Fruit fly (Drosophila melanogaster) whole organism, larva: ENCODE data around the gene CG44270.

Experiments used
- noc ChIP-seq: fragments of 200-800 bp; sonication (Bioruptor generic); optimal IDR thresholded peaks from 3 replicates; lab custom pipeline; 2019; ENCODE audit warnings: missing biosample characterization, mild to moderate bottlenecking, missing genetic modification characterization, moderate library complexity

The CG44270 gene

DNA sequence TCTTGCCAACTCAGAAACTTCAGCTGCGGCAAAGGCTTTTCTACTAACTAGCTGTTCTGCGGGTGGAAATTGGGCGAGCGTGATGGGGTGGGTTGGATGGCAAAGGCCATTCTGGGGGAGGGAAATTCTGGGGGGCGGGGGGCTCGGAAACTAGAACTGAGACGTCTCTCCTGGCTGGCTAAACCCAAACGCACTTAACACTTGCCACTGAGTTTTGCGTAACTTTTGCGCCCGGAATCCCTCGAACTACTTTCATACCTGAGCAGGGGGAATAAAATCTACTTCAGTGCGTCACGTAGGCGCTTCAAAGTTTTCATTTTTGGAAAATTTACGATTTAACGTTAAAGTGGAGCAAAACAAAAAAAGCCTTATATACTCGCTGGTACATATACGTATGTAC lies at the start of gene CG44270:
CG44270 (plus strand) TSS at position 301 of the 400 bp plus-strand sequence.
- no peak for TF ChIP-seq noc (tag; lab: Kevin White, UChicago)

DNA sequence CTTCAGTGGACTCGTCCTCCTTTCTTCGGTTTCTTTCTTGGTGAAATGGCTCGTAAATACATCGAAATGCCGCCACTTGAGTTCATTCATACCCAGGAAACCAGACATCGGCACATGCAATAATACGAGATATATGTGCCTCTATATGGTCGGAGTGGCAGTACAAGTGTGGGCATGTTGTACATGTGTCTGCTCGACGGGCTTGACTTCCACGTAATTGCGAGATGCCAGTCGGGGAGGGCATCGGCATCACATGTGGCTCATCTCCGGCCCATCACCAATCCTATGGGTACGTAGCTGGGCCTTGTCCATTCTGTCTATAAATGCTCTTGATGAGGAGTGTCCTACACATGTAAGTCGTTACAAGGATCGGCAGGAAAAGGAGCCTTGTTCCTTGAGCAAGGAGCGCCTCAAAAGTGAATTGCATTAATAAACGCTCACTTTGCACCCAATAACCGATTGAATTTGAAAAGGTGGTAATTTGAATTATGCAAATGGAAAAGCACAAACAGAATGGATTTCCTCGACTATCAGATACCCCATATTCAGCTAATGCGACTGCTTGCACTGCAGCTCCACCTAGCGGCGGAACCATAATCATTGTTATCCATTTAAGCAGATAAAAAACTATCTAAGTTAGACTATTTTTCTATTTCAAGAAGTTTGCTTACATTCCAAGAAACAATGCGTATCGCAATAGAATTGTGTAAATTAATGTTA lies 49.6 kb upstream of the CG44270 start:
- no peak for TF ChIP-seq noc (tag; lab: Kevin White, UChicago)

DNA sequence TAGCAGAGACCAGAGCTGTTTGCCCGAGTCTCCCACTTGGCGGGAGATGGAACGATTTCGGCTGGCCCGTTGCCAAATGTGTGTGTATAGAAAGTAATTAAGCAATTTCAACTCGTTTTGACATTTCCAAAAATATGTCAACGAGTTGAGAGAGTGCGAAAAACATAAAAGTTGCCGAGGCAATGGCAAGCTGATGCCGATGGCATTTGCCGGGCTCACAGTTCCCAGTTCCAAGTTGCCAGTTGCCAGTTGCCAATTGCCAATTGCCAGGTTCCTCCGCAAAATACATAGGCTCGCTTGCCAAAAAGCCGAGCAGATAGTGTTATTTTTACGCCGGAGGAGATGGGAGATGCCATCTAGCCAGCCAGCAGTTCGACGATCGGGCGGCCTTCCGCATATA lies 47.3 kb upstream of the CG44270 start:
- no peak for TF ChIP-seq noc (tag; lab: Kevin White, UChicago)

DNA sequence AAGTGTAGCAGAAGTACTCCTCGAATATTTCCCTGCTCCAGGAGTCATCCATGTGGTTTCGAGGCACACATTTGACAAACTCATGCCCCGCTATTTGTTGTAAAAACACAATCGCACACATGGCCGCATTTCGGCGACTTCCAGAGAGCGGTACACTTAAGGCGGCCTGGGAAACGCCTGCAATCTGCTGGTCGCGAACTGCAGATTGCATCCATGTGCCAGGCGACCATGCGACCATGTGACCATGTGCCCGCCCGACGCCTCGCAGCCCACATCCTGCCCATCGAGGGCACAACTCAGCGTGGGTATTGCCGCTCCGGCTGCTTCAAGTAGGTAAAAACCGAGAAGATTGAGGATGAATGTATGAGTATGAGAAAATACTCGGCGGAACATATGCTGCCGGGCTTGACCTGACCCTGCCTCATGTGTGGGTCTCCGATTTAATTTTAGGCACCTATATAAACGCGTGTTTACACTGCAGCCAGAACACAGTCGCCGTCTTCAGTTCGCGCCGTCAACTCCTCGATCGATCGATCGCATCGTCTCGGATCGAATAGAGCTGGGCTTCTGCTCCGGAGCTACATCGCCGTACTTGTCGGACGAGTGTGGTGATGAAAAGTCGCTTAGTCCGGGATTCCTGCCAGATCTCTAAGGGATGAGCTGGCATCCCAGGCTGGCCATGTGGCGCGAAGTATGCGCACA lies 44.7 kb upstream of the CG44270 start:
- no peak for TF ChIP-seq noc (tag; lab: Kevin White, UChicago)

DNA sequence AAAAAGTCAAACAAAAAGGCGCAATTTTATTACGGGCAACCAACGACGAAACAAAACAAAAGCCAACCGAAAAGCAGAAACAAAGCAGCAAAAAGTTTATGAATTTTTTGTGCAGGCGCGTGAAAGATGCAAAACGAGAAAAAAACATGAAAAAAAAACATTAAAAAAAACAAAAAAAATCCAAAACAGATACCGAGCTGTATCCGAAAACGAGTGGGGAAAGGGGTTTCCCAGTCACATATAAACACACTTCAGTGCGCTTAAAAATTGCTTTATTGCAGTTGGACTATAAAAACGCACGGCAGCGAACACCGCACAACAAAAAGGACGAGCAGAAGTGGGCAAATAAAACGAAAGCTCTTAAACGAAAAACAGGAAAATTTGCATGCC lies 44.1 kb upstream of the CG44270 start:
- no peak for TF ChIP-seq noc (tag; lab: Kevin White, UChicago)

DNA sequence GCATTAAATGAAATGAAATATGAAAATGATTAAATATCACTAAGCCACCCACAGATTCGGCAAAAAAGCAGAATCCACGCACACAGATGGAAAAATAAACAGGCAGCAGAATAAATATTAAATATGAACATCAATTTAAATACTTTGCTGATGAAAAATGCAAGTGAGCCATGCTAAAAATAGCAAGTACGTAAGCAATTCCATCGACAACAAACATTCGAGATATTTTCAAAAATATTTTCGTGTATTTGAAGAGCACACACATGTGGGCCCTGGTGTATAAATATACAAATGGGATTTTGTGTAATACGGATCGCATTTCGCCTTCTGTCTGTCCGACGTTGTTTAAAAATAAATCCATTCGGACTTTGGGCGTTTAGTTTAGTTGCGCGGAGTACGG lies 43.1 kb upstream of the CG44270 start:
- TF ChIP-seq noc (tag; lab: Kevin White, UChicago) = no peak

DNA sequence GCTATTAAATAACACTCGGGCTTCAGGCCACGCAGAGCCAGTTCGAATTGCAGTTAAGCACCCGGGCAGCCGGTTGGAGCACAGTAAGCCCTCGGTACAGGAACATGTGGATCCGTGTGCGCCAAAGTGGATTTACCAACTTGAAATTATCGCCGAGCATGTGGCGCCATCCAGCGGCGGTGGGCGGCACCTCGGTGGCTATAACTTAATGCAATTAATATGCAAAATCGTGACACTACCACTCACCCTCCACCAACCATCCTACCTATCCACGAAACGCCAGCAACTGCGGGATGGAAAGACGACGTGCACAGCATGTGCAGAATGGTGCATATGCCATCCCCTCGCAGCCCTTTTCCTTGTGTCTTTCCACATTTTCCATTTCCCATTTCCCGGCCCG lies 42.7 kb upstream of the CG44270 start:
- no peak for TF ChIP-seq noc (tag; lab: Kevin White, UChicago)

DNA sequence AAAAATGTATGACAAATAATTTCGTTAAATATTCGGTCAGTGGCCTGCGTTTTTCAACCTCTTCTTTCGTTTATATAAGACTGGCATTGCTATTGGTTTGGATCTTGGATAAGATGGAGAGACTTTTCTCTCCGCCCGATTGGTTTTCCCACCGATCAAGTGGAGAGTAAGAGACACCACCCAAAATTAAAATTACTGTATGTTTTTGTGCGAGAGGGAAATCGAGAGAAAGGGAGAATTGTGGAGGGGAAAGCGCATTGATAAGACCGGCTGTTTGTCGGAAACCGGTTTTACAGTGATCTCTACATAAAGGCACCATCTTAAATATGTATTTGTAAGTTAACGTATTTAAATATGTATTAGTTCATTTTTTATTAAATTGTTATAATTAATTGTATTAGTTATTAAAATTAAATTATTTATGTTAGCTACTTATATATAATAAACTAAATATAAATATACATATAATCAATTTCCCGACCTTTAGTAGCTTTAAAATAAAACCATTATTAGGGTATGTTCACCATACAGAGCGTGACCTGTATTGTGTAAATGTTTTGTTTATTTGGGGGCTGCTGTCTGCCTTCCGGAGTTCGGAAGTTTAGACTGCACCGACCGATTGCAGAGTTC lies 36.3 kb upstream of the CG44270 start, which contains the start of gene CG34007:
CG34007 (plus strand) TSS at position 608 of the 630 bp plus-strand sequence.
- TF ChIP-seq noc (tag; lab: Kevin White, UChicago) = no peak

DNA sequence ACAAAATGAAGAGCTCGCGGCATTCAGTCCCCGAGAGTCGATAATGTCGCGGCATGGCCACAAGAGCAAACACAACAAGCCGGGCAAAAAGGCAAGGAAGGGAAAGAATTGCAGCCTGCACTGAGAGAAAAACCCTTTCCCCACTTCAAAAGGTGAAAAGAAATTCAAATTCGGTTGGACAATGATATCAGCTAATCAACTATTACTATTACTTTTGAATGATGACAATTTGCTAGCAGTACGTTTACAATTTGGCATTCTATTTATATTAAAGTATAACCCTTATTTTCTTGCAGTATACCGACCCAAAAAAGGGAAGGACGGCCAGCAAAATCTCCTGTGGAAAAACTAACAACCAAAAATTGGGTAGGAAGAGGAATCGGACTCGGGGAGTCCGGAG lies 3.8 kb upstream of the CG44270 start:
- TF ChIP-seq noc (tag; lab: Kevin White, UChicago) = no peak

DNA sequence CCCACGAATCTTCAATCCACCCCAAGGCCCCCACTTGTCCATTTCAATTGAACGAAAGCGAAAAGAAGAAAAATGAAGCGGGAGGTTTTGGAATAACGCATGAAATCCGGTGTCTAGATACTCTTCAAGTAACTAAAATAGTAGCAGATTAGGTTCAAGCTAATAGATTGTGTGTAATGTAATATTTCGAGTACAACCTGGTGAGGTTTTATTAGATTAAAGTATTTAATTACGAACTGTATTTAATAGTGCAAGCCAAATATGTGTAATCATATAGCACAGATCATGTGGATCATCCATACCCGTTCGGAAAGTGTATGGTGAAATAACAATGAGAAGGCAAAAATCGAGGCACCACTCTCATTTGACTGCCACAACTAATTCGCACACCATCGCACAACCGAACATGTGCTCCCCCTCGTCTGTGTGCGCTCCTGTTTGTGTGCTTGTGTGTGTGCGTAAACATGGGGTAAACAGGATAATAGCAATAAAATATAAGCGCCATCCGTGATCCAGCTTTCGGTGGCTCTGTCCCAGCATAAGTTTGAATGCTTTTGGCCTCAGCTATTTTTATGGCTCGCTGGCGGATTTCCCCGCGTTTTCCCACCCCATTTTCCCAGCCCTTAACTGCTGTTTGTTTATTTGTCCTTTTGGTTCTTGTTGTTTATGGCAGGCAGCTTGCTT lies 8.5 kb downstream of the CG44270 start:
- TF ChIP-seq noc (tag; lab: Kevin White, UChicago) = no peak

DNA sequence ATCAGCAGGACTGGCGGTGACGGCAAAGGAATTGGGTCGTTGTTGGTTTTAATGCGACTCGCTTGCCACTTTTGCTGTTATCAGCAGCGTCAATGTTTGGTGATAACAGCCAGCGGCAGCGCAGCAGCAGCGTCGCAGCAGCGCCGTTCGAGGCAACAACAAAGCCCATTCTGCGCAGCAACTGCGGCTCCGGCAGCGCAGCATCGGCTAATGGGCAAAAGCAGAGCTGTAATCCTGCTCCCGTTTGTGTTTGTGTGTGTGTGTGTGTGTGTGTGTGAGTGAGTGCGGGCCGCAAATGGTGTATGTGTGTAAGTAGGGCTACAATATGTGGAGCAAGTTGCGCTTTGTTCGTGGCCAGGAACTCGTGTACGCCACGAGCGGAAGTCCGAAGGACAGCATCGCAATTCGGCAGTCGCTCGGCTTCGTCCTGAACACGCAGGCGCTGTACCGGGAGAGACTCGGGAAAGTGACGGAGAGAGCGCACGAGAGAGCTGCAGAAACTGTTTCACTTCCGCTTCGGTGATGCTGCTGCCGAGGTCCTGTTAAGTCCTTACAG lies 30.3 kb downstream of the CG44270 start:
- TF ChIP-seq noc (tag; lab: Kevin White, UChicago) = no peak

DNA sequence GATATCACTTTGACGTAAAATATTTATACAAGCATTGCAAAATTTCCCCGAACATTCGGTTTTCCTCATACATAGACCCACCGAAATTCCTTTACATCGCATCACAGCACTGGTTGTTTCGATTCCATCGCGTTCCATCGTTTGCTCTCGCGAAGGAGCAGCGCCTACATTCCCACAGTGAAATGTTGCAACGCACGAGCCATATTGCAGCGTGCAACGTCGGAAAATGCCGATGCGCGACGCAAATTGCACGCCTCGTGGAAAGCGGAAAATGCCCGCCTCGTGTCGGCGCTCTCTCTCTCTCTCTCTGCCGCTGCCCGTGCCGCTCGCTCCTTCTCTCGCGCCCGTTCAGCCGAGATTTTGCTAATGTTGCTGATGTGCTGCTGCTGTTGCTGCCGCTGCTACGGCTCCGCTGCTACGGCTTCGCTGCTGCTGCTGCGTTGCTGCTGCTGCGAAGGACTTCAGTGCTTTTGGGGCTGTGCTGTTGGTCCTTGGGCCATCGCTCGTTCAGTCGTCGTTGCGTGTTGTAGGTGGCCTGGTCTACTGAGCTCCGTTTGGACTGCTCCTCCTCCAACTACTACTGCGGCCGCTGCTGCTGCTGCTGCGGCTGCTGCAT lies 31.0 kb downstream of the CG44270 start:
- no peak for TF ChIP-seq noc (tag; lab: Kevin White, UChicago)

DNA sequence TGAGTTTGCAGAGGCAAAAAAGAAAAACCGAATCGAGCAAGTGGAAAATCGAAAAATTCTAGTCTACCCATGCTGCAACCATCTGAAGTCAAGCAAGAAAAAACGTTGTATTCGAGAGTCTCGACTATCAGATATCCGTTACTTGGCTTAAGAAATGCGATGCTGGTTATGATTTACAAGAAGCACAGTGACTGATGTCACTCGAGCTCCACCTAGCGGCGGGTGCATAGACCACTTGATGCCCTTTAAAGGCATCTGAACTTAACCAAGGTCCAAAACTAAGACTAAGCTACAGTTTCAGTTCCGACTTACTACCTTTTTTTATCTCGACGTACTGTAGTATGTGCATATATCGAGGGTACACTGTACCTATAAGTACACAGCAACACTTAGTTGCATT lies 45.1 kb downstream of the CG44270 start:
- TF ChIP-seq noc (tag; lab: Kevin White, UChicago) = no peak
